Fruit fly (Drosophila melanogaster): ENCODE measurements around the gene sob.
A peak's percentile ranks its signal among the peaks of the same experiment; 100 is the strongest.

The sob gene

DNA sequence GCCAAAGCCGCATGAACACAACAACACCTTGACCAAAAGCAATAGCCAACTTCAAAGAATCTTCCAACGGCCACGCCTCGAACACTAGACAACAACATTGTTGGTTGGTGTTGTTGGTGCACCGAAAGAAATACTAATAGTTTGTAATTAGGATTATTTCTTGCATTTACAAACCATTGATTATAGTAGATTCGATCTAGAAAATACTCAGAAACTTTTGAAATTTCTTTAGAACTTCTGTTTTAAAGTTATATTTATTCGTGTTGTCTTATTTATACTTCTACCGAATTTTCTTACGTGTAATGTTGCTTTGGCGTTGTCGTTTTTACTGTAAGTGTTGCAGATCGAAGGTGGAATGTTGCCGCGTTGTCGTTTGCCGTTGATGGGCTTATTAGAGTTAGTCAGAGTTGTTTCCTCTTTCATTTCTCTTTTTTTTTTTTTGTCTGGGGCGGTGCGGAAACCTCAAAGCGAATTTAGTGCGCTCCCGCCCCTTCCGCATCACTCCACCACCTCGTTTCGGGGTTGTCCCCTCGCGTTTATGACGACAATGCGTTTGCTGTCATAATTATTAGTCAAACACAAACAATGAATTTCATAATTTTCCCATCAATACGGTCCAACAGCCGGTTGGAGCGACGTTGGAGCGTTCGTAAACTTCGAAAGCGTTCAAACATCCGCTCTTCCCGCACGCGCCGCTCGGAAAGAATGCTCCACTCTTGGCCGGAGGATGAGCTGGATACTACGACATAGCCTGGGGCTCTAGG is 4.7 kb downstream of the sob start, which contains the start of gene CG43815 (continued):
- TF ChIP-seq svp (GFP tag): no peak

DNA sequence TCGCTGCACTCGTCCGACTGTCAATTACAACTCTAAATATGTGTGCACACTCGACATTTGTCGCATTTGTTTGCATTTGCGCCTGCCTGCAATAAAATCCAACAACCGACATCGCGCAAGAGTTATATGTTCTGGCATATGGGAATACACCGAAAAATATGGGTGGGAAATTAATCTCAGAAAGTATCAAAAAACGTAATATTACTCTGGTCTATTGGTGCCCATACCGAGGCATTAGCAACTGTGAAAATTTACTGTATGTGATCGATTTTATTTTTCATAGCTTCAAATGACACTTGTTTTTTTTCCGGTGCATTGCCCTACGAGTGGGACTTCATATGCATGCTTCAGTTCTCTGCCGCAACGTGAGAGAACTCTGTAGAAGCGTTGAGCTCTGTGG is 6.7 kb downstream of the sob start:
- peak; percentile 47 for TF ChIP-seq topi (GFP tag; optimal IDR thresholded peaks at IDR 0.05)
- peak; percentile 40 for TF ChIP-seq CG7368 (GFP tag; optimal IDR thresholded peaks at IDR 0.05)
- TF ChIP-seq CG31627 (GFP tag; optimal IDR thresholded peaks at IDR 0.05): peak; percentile 61
- peak; percentile 34 for TF ChIP-seq esn (GFP tag; optimal IDR thresholded peaks at IDR 0.05)
- TF ChIP-seq Eip78C (GFP tag): peak; percentile 75
- no peak for TF ChIP-seq Eip75B (GFP tag; optimal IDR thresholded peaks at IDR 0.05)
- peak; percentile 52 for TF ChIP-seq CG4318 (GFP tag; optimal IDR thresholded peaks at IDR 0.05)
- TF ChIP-seq Sox102F (GFP tag; optimal IDR thresholded peaks at IDR 0.05): peak; percentile 3
- no peak for TF ChIP-seq ss (GFP tag; optimal IDR thresholded peaks at IDR 0.05)
- peak; percentile 39 for TF ChIP-seq Ets21C (GFP tag; optimal IDR thresholded peaks at IDR 0.05)
- TF ChIP-seq lz (GFP tag; optimal IDR thresholded peaks at IDR 0.05): peak; percentile 46
- TF ChIP-seq OdsH (GFP tag; optimal IDR thresholded peaks at IDR 0.05): peak; percentile 68
- no peak for TF ChIP-seq fd85E (GFP tag; optimal IDR thresholded peaks at IDR 0.05)
- TF ChIP-seq Gug (GFP tag; IDR thresholded peaks at IDR 0.05): peak; percentile 76; the same call in 1 of the 2 replicates
- no peak for TF ChIP-seq CG16779 (tag; optimal IDR thresholded peaks at IDR 0.05)
- TF ChIP-seq Blimp-1 (GFP tag; optimal IDR thresholded peaks at IDR 0.05): no peak
- peak; percentile 41 for TF ChIP-seq cyc (GFP tag; optimal IDR thresholded peaks at IDR 0.05)
- TF ChIP-seq CG1621 (tag; optimal IDR thresholded peaks at IDR 0.05): peak; percentile 49
- peak; percentile 56 for TF ChIP-seq Sox14 (GFP tag; optimal IDR thresholded peaks at IDR 0.05)
- peak; percentile 33 for TF ChIP-seq CG6276 (GFP tag; optimal IDR thresholded peaks at IDR 0.05)
- TF ChIP-seq spab (GFP tag; optimal IDR thresholded peaks at IDR 0.05): no peak
- peak; percentile 71 for TF ChIP-seq CG15336 (GFP tag; IDR thresholded peaks at IDR 0.05)
- peak; percentile 59 for TF ChIP-seq achi (GFP tag; optimal IDR thresholded peaks at IDR 0.05)
- TF ChIP-seq dac (GFP tag; optimal IDR thresholded peaks at IDR 0.05): no peak
- TF ChIP-seq Hr4 (GFP tag; optimal IDR thresholded peaks at IDR 0.05): peak; percentile 51
- peak; percentile 48 for TF ChIP-seq fkh (GFP tag; optimal IDR thresholded peaks at IDR 0.05)
- peak; percentile 89 for TF ChIP-seq CG6163 (GFP tag; IDR thresholded peaks at IDR 0.05)
- TF ChIP-seq CG11902 (GFP tag; optimal IDR thresholded peaks at IDR 0.05): peak; percentile 42
- TF ChIP-seq CG8119 (GFP tag; IDR thresholded peaks at IDR 0.05): peak; percentile 61; the same call in 2 of the 3 replicates
- TF ChIP-seq eg (GFP tag; IDR thresholded peaks at IDR 0.05): peak; percentile 80
- TF ChIP-seq vri (GFP tag; optimal IDR thresholded peaks at IDR 0.05): no peak
- peak; percentile 19 for TF ChIP-seq dsx (GFP tag; optimal IDR thresholded peaks at IDR 0.05; ENCODE audit: poor library complexity, severe bottlenecking)
- no peak for TF ChIP-seq Eip93F (GFP tag; optimal IDR thresholded peaks at IDR 0.05)
- TF ChIP-seq CG6792 (GFP tag; optimal IDR thresholded peaks at IDR 0.05): peak; percentile 9
- peak; percentile 28 for TF ChIP-seq CG10669 (GFP tag; optimal IDR thresholded peaks at IDR 0.05)
- peak; percentile 35 for TF ChIP-seq CG34406 (GFP tag; optimal IDR thresholded peaks at IDR 0.05)
- peak; percentile 39 for TF ChIP-seq acj6 (GFP tag; optimal IDR thresholded peaks at IDR 0.05)
- TF ChIP-seq CG3919 (GFP tag; optimal IDR thresholded peaks at IDR 0.05): peak; percentile 67
- TF ChIP-seq Ets96B (tag; optimal IDR thresholded peaks at IDR 0.05): peak; percentile 58
- TF ChIP-seq salr (GFP tag; optimal IDR thresholded peaks at IDR 0.05): peak; percentile 8 to 36
- TF ChIP-seq CG9139 (GFP tag; optimal IDR thresholded peaks at IDR 0.05): peak; percentile 16
- TF ChIP-seq Sox15 (GFP tag; optimal IDR thresholded peaks at IDR 0.05): peak; percentile 14
- TF ChIP-seq CG6854 (GFP tag; optimal IDR thresholded peaks at IDR 0.05): no peak
- TF ChIP-seq Hr39 (GFP tag; optimal IDR thresholded peaks at IDR 0.05): peak; percentile 63
- TF ChIP-seq Hr38 (GFP tag; optimal IDR thresholded peaks at IDR 0.05): no peak
- TF ChIP-seq CG10631 (GFP tag; optimal IDR thresholded peaks at IDR 0.05): peak; percentile 52
- peak; percentile 55 for TF ChIP-seq Lpt (GFP tag; optimal IDR thresholded peaks at IDR 0.05)
- TF ChIP-seq svp (GFP tag): no peak
- TF ChIP-seq CG3032 (tag; optimal IDR thresholded peaks at IDR 0.05): peak; percentile 31
